Worm (Caenorhabditis elegans): ENCODE results near the gene srx-135.

srx-135 gene

ce11 chrV:13863700-13864099 is 4.7 kb downstream of the srx-135 start:
- TF ChIP-seq alr-1 (tag; optimal IDR thresholded peaks at IDR 0.05; ENCODE audit: borderline replicate concordance) (no peak), sup-37 (GFP tag; optimal IDR thresholded peaks at IDR 0.05) (no peak), irx-1 (tag; optimal IDR thresholded peaks at IDR 0.05) (no peak), lin-15B (tag; optimal IDR thresholded peaks at IDR 0.05) (no peak), zip-4 (GFP tag; optimal IDR thresholded peaks at IDR 0.05) (no peak), nhr-84 (tag; optimal IDR thresholded peaks at IDR 0.05) (no peak), grh-1 (GFP tag; IDR thresholded peaks at IDR 0.05) (no peak), nhr-76 (tag; optimal IDR thresholded peaks at IDR 0.05) (no peak), hlh-4 (tag; optimal IDR thresholded peaks at IDR 0.05) (no peak), nhr-20 (tag; optimal IDR thresholded peaks at IDR 0.05) (no peak), unc-30 (tag; optimal IDR thresholded peaks at IDR 0.05) (no peak)

ce11 chrV:13866353-13866752 is 7.3 kb downstream of the srx-135 start, which contains the start of gene nhr-175:
nhr-175 (plus strand) TSS chrV:13866691.
- TF ChIP-seq nhr-85 (tag), result peak; percentile 61
- TF ChIP-seq unc-86 (tag; optimal IDR thresholded peaks at IDR 0.05), result no peak
- no peak for TF ChIP-seq lir-3 (tag; optimal IDR thresholded peaks at IDR 0.05; ENCODE audit: poor library complexity)
- no peak for TF ChIP-seq hlh-4 (tag; optimal IDR thresholded peaks at IDR 0.05)
- TF ChIP-seq Y116A8C.19 (tag; optimal IDR thresholded peaks at IDR 0.05; ENCODE audit: borderline replicate concordance), result no peak
- no peak for TF ChIP-seq lin-15B (tag; optimal IDR thresholded peaks at IDR 0.05)
- TF ChIP-seq nhr-11 (tag; optimal IDR thresholded peaks at IDR 0.05), result no peak

- TF ChIP-seq nhr-19 (GFP tag; conservative IDR thresholded peaks at IDR 0.05) (peak; percentile 14; the same call in 1 of the 2 replicates), nhr-90 (tag; optimal IDR thresholded peaks at IDR 0.05; ENCODE audit: poor library complexity) (no peak), nhr-11 (tag; optimal IDR thresholded peaks at IDR 0.05) (peak; percentile 85)
Observed at ce11 chrV:13869551-13869950, 10.5 kb downstream of the srx-135 start.

- TF ChIP-seq tlp-1 (tag; optimal IDR thresholded peaks at IDR 0.05), result no peak
- no peak for TF ChIP-seq lsy-2 (tag; optimal IDR thresholded peaks at IDR 0.05)
- TF ChIP-seq unc-62 (GFP tag; optimal IDR thresholded peaks at IDR 0.05), result no peak
- no peak for TF ChIP-seq mdl-1 (tag; optimal IDR thresholded peaks at IDR 0.05)
- no peak for TF ChIP-seq ces-1 (GFP tag; optimal IDR thresholded peaks at IDR 0.05)
- no peak for TF ChIP-seq swsn-7 (tag; optimal IDR thresholded peaks at IDR 0.05)
- TF ChIP-seq fkh-8 (tag; optimal IDR thresholded peaks at IDR 0.05), result no peak
- TF ChIP-seq lin-35 (GFP tag; optimal IDR thresholded peaks at IDR 0.05), result no peak
- no peak for TF ChIP-seq unc-86 (tag; optimal IDR thresholded peaks at IDR 0.05)
- TF ChIP-seq elt-3 (tag; optimal IDR thresholded peaks at IDR 0.05), result no peak
Observed at ce11 chrV:13872895-13873294, 13.9 kb downstream of the srx-135 start, which contains the start of gene cpt-5. cpt-5 (plus strand) TSS chrV:13873195.

ce11 chrV:13873323-13873722 is 14.3 kb downstream of the srx-135 start:
- TF ChIP-seq nhr-28 (tag; optimal IDR thresholded peaks at IDR 0.05) (no peak), mef-2 (tag; optimal IDR thresholded peaks at IDR 0.05) (no peak), hlh-17 (GFP tag; optimal IDR thresholded peaks at IDR 0.05; ENCODE audit: borderline replicate concordance) (no peak), nhr-85 (tag) (peak; percentile 1)

- TF ChIP-seq C04F5.9 (tag; optimal IDR thresholded peaks at IDR 0.05), result no peak
- TF ChIP-seq lin-35 (GFP tag; optimal IDR thresholded peaks at IDR 0.05), result no peak
- TF ChIP-seq lin-13 (GFP tag; optimal IDR thresholded peaks at IDR 0.05), result no peak
Observed at ce11 chrV:13876529-13876928, 17.5 kb downstream of the srx-135 start, which contains the start of gene T22G5.1. T22G5.1 (plus strand) TSS chrV:13876829.
